Fruit fly (Drosophila melanogaster): ENCODE results near the gene JMJD7.

Gene JMJD7

DNA sequence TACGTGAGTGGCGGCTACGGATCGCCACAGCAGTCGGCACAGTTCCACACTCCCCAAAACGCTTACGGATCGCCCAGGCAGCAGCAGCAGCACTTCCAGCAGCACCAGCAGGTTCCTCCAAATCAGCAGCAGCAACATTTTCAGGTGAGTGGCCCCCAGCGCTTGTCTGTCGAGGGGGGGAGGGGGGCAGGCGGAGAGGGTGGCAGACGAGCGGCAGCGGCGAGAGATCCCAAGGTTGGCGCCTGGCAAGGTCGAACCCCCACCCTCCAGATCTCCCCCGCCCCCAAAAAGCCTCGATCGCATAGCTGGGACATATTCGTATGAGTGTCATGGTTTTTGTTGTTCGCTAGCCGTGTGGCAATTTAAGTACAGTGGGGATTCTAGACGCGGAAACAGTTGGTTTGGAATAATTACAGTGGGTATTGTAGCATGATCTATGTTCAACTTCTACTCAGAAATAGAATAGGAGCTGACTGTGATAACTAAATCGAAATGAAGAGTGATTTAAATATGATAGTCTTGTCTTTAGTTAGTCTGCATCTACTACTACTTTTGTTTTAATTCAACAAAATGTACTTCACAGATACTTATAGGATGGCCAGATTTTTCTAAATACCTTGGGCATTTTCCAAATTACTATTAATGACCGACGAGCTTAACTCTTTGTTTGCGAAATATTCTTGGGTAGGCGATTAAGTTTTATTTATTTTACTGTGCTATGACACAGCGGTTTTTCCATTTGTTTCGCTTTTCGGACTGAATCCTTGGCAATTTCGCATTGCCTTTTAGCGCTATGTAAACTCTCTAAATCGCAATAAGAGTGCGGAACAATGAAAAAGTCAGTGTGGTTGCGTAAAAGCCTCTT, 28.5 kb upstream of the JMJD7 start:
- no peak for TF ChIP-seq CTCF (optimal IDR thresholded peaks at IDR 0.05)
- no peak for TF ChIP-seq CG8478 (optimal IDR thresholded peaks at IDR 0.05)

DNA sequence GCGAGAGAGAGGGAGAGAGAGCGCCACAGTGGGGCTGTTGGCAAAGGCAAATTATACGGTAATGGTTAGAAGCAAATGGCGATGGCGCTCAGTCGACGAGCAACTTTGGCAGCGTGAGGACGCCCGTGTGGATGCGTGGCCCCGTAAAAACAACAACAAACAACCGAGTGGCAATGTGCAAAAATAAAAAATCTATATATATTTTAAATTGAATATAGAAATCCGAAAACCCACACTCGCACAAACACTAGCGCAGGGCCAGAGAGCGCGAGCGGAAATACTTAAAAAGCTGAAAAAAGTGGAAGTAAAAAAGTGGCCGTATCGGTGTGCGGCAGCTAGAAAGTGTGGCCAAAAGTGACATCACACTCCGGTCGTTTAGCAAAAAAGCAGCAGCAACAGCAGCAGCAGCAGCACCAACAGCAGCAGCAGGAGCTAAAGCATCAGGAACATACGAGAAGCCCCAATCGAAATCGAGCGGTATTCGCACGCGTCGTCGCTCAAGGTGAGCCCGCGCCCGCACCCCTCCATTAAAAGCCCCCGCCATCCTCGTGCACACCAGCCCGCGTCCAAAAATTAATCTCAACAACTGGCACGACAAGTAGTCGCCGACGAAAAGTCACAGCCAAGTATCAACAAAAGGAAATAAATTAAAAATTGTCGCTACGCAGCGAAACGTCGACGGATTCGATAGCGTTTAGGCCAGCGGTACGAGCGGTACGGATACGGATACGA, 27.5 kb upstream of the JMJD7 start, which contains the start of gene stv:
Gene stv, plus strand, starts transcription at position 89 of the 732 bp plus-strand sequence.
- TF ChIP-seq CG8478 (optimal IDR thresholded peaks at IDR 0.05) (no peak), CTCF (optimal IDR thresholded peaks at IDR 0.05) (no peak)

DNA sequence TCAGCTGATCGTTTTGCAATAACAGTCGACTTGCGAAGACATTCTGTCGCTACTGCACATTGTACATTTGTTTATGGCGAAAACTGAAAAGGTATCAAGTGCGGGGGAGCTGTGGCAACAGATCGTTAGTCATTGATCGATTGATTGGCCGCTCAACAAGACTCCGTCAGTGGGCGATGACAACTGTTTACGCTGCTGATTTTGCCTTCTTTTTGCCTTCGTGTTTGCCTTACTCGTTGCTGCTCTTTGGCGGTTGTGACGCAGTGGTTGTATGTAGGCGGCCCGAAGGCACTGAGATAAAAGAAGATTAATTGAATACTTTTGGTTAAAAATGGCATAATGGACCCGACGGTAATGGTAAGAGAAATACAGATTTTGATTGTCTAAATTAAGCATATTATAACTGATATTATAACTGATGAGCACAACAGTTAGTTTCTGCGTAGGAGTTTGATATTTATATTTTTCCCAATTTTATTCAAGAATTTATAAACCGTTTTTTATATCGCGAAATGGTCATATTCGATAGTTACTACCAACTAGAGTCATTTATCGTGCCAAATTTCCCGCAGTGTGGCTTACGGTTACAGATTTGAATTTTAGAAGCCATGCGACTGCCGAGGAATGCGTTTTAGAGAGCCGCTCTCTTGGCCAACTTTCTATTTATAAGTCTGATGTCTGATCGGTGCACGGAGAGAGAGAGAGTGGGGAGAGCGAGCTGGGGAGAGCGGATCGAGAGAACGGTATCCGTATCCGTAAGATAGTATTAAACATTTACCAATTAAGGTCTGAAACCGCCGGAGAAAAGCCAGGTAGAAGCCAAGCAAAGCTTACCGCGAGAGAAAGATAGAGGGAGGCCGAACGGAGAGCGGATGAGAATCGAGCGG, 26.7 kb upstream of the JMJD7 start:
- no peak for TF ChIP-seq CTCF (optimal IDR thresholded peaks at IDR 0.05)
- TF ChIP-seq CG8478 (optimal IDR thresholded peaks at IDR 0.05), result no peak

DNA sequence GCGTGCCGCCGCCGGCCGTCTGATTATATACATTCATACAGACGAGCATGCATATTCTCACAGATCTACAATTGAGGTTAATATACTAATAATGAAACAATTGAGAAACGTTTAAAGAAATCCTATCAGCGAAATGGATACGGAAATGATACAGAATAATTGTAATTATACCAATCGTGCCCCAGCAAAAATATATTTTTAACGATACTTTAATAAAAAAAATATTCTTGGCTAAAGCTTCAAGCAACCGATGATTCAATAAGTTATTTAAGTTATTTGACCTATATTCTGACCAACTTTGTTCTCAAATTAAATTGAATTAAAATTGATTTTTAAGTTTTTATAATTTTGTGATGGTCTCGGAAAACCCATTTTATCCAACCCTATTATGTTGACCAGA, 26.0 kb upstream of the JMJD7 start:
- TF ChIP-seq CTCF (optimal IDR thresholded peaks at IDR 0.05) (no peak), CG8478 (optimal IDR thresholded peaks at IDR 0.05) (no peak)

DNA sequence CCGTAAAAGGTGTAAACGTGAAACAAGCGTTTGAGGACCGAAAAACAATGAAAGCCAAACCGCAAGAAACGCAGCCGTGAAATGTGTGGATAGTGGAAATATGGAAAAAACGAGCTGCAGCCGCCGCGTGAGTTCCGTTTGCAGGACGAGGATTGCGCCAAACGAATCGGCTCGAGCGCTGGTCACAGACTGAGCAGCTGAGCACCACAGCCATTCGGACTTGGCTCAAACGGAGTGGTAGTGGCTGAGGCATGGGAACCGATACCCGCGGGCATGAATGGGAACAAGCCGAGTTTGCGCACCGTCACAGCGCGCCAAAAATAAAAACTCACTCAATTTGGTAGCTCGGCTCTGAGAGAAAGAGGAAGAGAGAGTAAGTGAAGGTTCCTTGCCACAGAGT, 24.5 kb upstream of the JMJD7 start, which contains the start of gene CG10089:
Gene CG10089, minus strand, starts transcription at position 181 of the 400 bp plus-strand sequence.
- TF ChIP-seq CG8478 (optimal IDR thresholded peaks at IDR 0.05) (no peak), CTCF (optimal IDR thresholded peaks at IDR 0.05) (no peak)

DNA sequence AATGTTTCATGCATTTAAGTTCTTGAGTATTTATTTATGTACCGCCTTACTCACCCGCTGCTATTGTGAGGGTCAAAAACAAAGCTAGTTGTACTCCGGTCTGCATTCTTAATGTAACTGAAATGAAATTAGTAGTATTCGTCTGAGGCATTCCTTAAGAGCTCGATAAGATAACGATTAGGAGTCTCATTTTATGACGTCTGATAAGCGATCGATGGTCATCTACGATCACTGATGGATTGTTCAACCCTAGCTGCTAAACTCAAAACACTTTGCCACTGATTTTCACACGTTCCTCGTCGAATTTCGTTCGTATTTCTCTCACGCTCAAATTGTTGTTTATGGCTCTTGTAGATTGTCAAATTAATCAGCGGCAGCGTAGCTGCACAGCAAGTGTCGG, 7.0 kb upstream of the JMJD7 start, which contains the start of gene CG10116:
Gene CG10116, minus strand, starts transcription at position 106 of the 400 bp plus-strand sequence.
- no peak for TF ChIP-seq CG8478 (optimal IDR thresholded peaks at IDR 0.05)
- no peak for TF ChIP-seq CTCF (optimal IDR thresholded peaks at IDR 0.05)

DNA sequence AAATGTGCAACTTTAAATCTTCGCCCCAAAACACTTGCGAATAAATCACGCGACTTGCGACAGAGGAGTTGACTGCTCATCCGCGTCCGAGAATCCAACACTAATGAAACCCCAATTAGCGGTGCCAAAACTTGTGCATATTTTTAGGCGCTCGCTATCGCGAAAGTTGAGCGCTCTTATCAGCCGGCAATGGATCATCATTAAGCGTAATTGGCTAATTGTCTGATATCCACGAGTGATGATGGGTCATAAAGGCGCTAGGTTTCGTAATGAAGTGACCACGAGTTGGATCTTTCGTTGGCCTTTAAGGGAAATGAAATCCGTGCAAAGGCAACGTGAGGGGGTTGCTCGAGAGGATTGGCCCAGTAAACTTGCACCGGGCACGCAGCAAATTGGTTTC, 4.7 kb upstream of the JMJD7 start:
- TF ChIP-seq CG8478 (optimal IDR thresholded peaks at IDR 0.05) (no peak), CTCF (optimal IDR thresholded peaks at IDR 0.05) (no peak)

DNA sequence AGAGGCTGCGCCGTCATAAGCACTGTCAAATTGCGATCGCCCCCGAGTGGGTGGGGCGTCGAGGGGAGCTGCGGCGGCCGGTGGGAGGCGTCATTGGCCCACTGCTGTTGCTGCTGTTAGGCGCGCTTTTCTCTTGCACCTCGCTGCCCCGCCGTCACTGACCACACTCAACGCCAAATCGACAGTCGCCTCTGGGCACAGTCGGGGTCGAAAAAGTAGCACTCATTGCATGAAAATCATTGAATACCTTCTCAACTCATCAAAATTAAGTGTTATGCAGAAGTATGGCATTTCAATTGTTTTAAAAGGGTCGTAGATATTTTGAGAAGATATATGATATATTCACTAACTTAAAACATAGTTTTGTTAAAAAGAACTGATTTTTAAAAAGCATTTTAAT, 2.2 kb upstream of the JMJD7 start:
- TF ChIP-seq CG8478 (optimal IDR thresholded peaks at IDR 0.05) (no peak), CTCF (optimal IDR thresholded peaks at IDR 0.05) (no peak)

DNA sequence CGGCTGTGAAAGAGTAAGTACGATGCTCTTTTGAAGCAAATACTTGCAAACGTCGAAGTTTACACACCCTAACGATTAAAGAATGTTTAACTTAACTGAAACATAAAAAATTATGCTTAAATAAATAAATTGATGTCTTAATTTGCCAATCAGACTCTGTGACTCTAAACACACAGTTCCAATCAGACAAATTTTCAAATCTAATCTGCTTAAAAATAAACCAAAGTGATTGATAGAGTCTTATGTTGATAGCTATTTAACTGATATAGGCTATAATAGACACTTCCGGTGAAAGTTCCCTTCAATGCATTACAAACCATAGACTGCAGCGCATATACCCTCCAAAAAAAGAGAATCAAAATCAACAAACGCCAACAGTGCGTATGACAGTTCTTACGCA, 1.5 kb upstream of the JMJD7 start:
- no peak for TF ChIP-seq CTCF (optimal IDR thresholded peaks at IDR 0.05)
- TF ChIP-seq CG8478 (optimal IDR thresholded peaks at IDR 0.05), result no peak

DNA sequence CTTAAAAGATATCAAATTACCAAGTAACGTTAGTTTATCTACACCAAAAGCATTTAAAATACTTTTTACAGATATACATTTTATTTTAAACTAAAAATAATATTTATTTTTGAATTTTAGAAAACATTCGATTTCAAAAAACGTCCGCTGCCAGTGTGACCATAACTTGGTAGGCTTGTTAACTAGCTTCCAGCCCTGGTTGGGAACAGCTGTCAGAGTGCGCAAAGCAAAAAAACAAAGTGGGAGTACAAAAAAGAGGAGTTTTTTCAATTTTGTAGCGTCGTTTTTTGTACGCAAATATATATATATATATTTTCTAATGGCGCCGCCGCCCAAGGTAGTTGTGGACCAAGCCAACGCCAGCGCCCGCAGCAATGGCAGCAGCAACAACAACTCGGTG, 7.7 kb downstream of the JMJD7 start, which contains the start of gene cmb:
Gene cmb, plus strand, starts transcription at position 195 of the 400 bp plus-strand sequence.
- TF ChIP-seq CG8478 (optimal IDR thresholded peaks at IDR 0.05) (no peak), CTCF (optimal IDR thresholded peaks at IDR 0.05) (no peak)

DNA sequence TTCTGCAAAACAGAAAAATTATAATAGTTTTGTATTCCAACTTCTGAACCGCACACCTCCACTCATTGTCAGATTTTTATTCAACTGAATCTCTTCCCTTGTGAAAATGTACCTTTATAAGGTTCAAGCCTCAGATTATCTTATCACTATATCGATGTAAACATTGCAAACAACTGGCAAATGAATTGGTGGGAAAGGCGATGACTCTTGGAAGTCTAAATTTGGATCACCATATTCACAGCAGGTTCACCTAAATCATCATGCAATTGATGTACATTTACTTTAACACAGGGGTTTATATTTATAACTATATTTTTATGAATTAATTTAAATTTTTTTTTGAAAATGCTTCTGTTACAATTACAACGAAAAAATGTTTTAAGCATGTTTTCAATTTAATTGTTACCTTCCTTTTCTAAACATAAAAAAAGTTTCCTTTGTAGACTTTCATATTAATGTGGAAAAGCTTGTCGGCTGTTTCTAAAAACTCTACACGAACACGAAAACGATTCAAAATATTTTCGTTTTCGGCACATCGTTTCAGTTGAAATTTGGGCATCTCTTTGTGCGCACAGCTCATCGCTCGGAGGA, 9.6 kb downstream of the JMJD7 start, which contains the start of the genes CG10140 and CG14109:
Gene CG10140, minus strand, starts transcription at position 101 of the 591 bp plus-strand sequence.
Gene CG14109, plus strand, starts transcription at position 541 of the 591 bp plus-strand sequence.
- TF ChIP-seq CTCF (optimal IDR thresholded peaks at IDR 0.05), result no peak
- no peak for TF ChIP-seq CG8478 (optimal IDR thresholded peaks at IDR 0.05)

DNA sequence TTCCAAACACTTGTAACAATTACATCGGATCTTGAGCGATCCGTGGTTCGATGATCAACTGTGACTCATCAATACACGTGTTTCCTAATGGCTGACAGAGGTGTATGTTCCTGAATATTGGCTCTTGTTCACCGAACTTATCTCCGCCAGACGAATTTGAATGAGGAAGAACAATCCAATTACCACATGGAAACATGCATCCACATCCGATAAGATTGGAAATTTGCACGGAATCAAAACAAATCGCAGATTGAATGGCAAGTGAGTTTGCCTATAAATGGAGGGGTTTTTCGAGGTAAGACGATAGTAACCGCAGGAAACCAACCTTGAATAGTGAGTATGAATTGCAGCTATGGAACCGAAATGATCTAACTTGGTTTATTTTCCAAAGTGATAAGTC, 12.4 kb downstream of the JMJD7 start, which contains the start of gene CG10725:
Gene CG10725, plus strand, starts transcription at position 301 of the 400 bp plus-strand sequence.
- TF ChIP-seq CTCF (optimal IDR thresholded peaks at IDR 0.05) (no peak), CG8478 (optimal IDR thresholded peaks at IDR 0.05) (no peak)

DNA sequence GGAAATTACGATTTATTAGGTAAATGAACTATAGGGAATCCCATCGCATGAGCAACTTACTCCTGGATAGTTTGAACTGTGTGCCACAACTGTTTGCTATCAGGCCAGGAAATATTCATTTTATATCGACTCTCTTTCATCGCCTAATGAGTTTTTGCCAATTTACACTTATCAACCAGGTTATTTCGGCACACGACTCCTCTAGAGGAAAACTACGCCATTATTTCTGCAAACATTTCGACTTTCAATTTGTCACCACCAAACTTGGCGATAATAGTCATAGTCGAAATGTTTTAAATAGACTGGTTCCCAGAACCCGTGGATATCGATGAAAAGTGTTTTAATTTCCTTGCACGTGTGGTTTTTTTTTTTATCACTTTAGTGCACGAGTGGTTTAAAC, 13.0 kb downstream of the JMJD7 start, which contains the start of gene CG10154:
Gene CG10154, minus strand, starts transcription at position 101 of the 400 bp plus-strand sequence.
- TF ChIP-seq CG8478 (optimal IDR thresholded peaks at IDR 0.05), result no peak
- no peak for TF ChIP-seq CTCF (optimal IDR thresholded peaks at IDR 0.05)

DNA sequence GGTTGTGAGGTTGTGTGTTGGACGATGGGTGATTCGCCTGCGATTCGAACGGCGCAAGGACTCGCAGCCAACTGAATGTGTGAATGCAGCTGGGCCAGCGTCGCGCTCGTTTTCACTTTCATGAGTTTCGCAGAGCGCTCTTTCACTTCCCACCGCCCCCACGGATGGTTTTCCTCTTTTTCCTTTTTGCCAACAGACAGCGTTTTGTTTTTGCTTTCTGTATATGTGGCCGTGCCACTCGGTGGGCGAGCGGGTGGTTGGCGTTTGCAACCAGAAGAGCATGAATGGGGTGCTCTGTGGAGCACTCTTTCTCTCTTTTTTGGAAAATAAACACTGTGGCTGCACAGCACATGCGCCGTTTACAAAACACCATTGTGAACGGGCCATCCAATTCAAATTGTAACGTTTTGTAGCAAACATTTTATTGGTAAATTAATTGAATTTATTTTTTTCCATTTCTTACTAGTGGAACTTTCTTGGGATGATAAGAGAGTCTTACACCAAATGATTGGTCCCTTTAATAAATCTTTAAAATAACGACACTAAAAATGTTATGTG, 14.8 kb downstream of the JMJD7 start, which contains the start of gene CG10713:
Gene CG10713, minus strand, starts transcription at position 60 of the 558 bp plus-strand sequence.
- no peak for TF ChIP-seq CTCF (optimal IDR thresholded peaks at IDR 0.05)
- no peak for TF ChIP-seq CG8478 (optimal IDR thresholded peaks at IDR 0.05)
